Worm (Caenorhabditis elegans) whole organism, young adult: ENCODE results near the gene gspd-1.

Experiments used
- C17E4.6 ChIP-seq: fragments of 200-800 bp; sonication (Bioruptor generic); IDR thresholded peaks from 2 replicates; pipeline ENCODE4 v1.3.6; 2022; ENCODE audit warnings: missing genetic modification reagents, missing genetic modification characterization, missing compliant biosample characterization
- F10E7.11 ChIP-seq: sonication (generic microtip); optimal IDR thresholded peaks from 2 replicates; lab custom pipeline; 2017; ENCODE audit warnings: mild to moderate bottlenecking, missing genetic modification characterization, moderate library complexity, missing compliant biosample characterization
- F37B4.10 ChIP-seq: fragments of 200-800 bp; sonication (Bioruptor generic); IDR thresholded peaks from 2 replicates; pipeline ENCODE4 v1.3.6; 2022; ENCODE audit warnings: missing genetic modification characterization, missing compliant biosample characterization
- F52B5.7 ChIP-seq: sonication (generic microtip); optimal IDR thresholded peaks from 2 replicates; lab custom pipeline; 2016; ENCODE audit warnings: mild to moderate bottlenecking, missing genetic modification characterization, missing compliant biosample characterization
- F55B11.4 ChIP-seq: sonication (generic microtip); optimal IDR thresholded peaks from 2 replicates; lab custom pipeline; 2016; ENCODE audit warnings: missing compliant biosample characterization, missing genetic modification characterization, borderline replicate concordance; ENCODE audit not compliant: insufficient read depth
- Y67H2A.10 ChIP-seq: fragments of 200-800 bp; sonication (Bioruptor generic); conservative IDR thresholded peaks from 2 replicates; pipeline ENCODE4 v1.3.6; 2022; ENCODE audit warnings: missing genetic modification reagents, missing genetic modification characterization, missing compliant biosample characterization
- Y79H2A.3 ChIP-seq: fragments of 200-800 bp; sonication (Bioruptor generic); conservative IDR thresholded peaks from 2 replicates; pipeline ENCODE4 v1.3.6; 2022; ENCODE audit warnings: missing genetic modification reagents, missing genetic modification characterization, missing compliant biosample characterization
- akir-1 ChIP-seq: fragments of 200-800 bp; sonication (Bioruptor generic); optimal IDR thresholded peaks from 2 replicates; lab custom pipeline; 2018; ENCODE audit warnings: mild to moderate bottlenecking, missing genetic modification characterization, moderate library complexity, missing compliant biosample characterization
- aptf-2 ChIP-seq: fragments of 200-800 bp; sonication (Bioruptor generic); conservative IDR thresholded peaks from 2 replicates; pipeline ENCODE4 v1.3.6; 2022; ENCODE audit warnings: missing genetic modification reagents, missing genetic modification characterization, missing compliant biosample characterization
- aptf-3 ChIP-seq: fragments of 200-800 bp; sonication (Bioruptor generic); IDR thresholded peaks from 2 replicates; pipeline ENCODE4 v1.3.6; 2022; ENCODE audit warnings: missing genetic modification characterization, missing compliant biosample characterization
- atf-7 ChIP-seq: sonication (generic microtip); optimal IDR thresholded peaks from 2 replicates; lab custom pipeline; 2017; ENCODE audit warnings: mild to moderate bottlenecking, missing genetic modification characterization, missing compliant biosample characterization
- attf-3 ChIP-seq: fragments of 200-800 bp; sonication (Bioruptor generic); conservative IDR thresholded peaks from 2 replicates; pipeline ENCODE4 v1.3.6; 2022; ENCODE audit warnings: missing genetic modification reagents, missing genetic modification characterization, missing compliant biosample characterization
- attf-6 ChIP-seq: fragments of 200-800 bp; sonication (Bioruptor generic); IDR thresholded peaks from 2 replicates; pipeline ENCODE4 v1.3.6; 2022; ENCODE audit warnings: missing genetic modification reagents, missing genetic modification characterization, missing compliant biosample characterization
- ceh-40 ChIP-seq: fragments of 200-800 bp; sonication (Bioruptor generic); IDR thresholded peaks from 2 replicates; pipeline ENCODE4 v1.3.6; 2022; ENCODE audit warnings: missing genetic modification characterization, missing compliant biosample characterization
- ceh-58 ChIP-seq: fragments of 200-800 bp; sonication (Bioruptor generic); IDR thresholded peaks from 2 replicates; pipeline ENCODE4 v1.3.6; 2022; ENCODE audit warnings: missing genetic modification characterization, missing compliant biosample characterization
- chd-7 ChIP-seq: sonication (generic microtip); optimal IDR thresholded peaks from 2 replicates; lab custom pipeline; 2016; ENCODE audit warnings: mild to moderate bottlenecking, missing genetic modification characterization, moderate library complexity, missing compliant biosample characterization
- dpff-1 ChIP-seq: sonication (generic microtip); optimal IDR thresholded peaks from 2 replicates; lab custom pipeline; 2017; ENCODE audit warnings: mild to moderate bottlenecking, missing genetic modification characterization, missing compliant biosample characterization
- egrh-3 ChIP-seq: fragments of 200-800 bp; sonication (Bioruptor generic); IDR thresholded peaks from 2 replicates; pipeline ENCODE4 v1.3.6; 2022; ENCODE audit warnings: missing genetic modification reagents, missing genetic modification characterization, missing compliant biosample characterization
- fkh-3 ChIP-seq: sonication (generic microtip); optimal IDR thresholded peaks from 2 replicates; lab custom pipeline; 2016; ENCODE audit warnings: mild to moderate bottlenecking, missing genetic modification characterization, missing compliant biosample characterization
- him-1 ChIP-seq: sonication (generic microtip); optimal IDR thresholded peaks from 2 replicates; lab custom pipeline; 2016; ENCODE audit warnings: missing genotype, missing genetic modification reagents, missing genetic modification characterization, missing compliant biosample characterization
- hmg-1.2 ChIP-seq: fragments of 200-800 bp; sonication (Bioruptor generic); IDR thresholded peaks from 2 replicates; pipeline ENCODE4 v1.3.6; 2022; ENCODE audit warnings: missing genetic modification reagents, missing genetic modification characterization, missing compliant biosample characterization
- hsf-1 ChIP-seq: fragments of 200-800 bp; sonication (Bioruptor generic); IDR thresholded peaks from 2 replicates; pipeline ENCODE4 v1.3.6; 2022; ENCODE audit warnings: missing genetic modification reagents, missing genetic modification characterization, missing compliant biosample characterization
- let-526 ChIP-seq: fragments of 200-800 bp; sonication (Bioruptor generic); IDR thresholded peaks from 2 replicates; pipeline ENCODE4 v1.3.6; 2022; ENCODE audit warnings: missing genetic modification reagents, missing genetic modification characterization, missing compliant biosample characterization
- lin-26 ChIP-seq: fragments of 200-800 bp; sonication (Bioruptor generic); IDR thresholded peaks from 2 replicates; pipeline ENCODE4 v1.3.6; 2022; ENCODE audit warnings: missing genetic modification reagents, missing genetic modification characterization, missing compliant biosample characterization
- lsl-1 ChIP-seq: fragments of 200-800 bp; sonication (Bioruptor generic); optimal IDR thresholded peaks from 2 replicates; lab custom pipeline; 2018; ENCODE audit warnings: mild to moderate bottlenecking, missing genetic modification characterization, moderate library complexity, missing compliant biosample characterization
- lsy-27 ChIP-seq: sonication (generic microtip); optimal IDR thresholded peaks from 2 replicates; lab custom pipeline; 2017; ENCODE audit warnings: missing genetic modification characterization, mild to moderate bottlenecking, missing compliant biosample characterization, antibody characterized with exemption, missing genotype, borderline replicate concordance; ENCODE audit not compliant: insufficient read depth
- madf-3 ChIP-seq: fragments of 200-800 bp; sonication (Bioruptor generic); IDR thresholded peaks from 2 replicates; pipeline ENCODE4 v1.3.6; 2022; ENCODE audit warnings: missing genetic modification reagents, missing genetic modification characterization, missing compliant biosample characterization
- madf-6 ChIP-seq: fragments of 200-800 bp; sonication (Bioruptor generic); IDR thresholded peaks from 2 replicates; pipeline ENCODE4 v1.3.6; 2022; ENCODE audit warnings: missing genetic modification reagents, missing genetic modification characterization, missing compliant biosample characterization
- nfya-2 ChIP-seq: fragments of 200-800 bp; sonication (Bioruptor generic); IDR thresholded peaks from 2 replicates; pipeline ENCODE4 v1.3.6; 2022; ENCODE audit warnings: missing genetic modification reagents, missing genetic modification characterization, missing compliant biosample characterization
- nfyb-1 ChIP-seq: fragments of 200-800 bp; sonication (Bioruptor generic); IDR thresholded peaks from 2 replicates; pipeline ENCODE4 v1.3.6; 2022; ENCODE audit warnings: missing genetic modification reagents, missing genetic modification characterization, missing compliant biosample characterization
- nhr-27 ChIP-seq: fragments of 200-800 bp; sonication (Bioruptor generic); optimal IDR thresholded peaks from 2 replicates; lab custom pipeline; 2018; ENCODE audit warnings: mild to moderate bottlenecking, missing genetic modification characterization, moderate library complexity, missing compliant biosample characterization
- rec-8 ChIP-seq, 2 experiments: sonication (generic microtip); optimal IDR thresholded peaks; 2 replicates each; lab custom pipeline; 2016; ENCODE audit warnings: mild to moderate bottlenecking in 2 of 2, missing genetic modification characterization in 2 of 2, missing genetic modification reagents in 2 of 2, missing genotype in 2 of 2, missing biosample characterization in 1 of 2, missing compliant biosample characterization in 1 of 2, moderate library complexity in 1 of 2
- snpc-3.4 ChIP-seq: sonication (generic microtip); optimal IDR thresholded peaks from 2 replicates; lab custom pipeline; 2017; ENCODE audit warnings: missing genetic modification characterization, mild to moderate bottlenecking, missing compliant biosample characterization, antibody characterized with exemption, moderate library complexity, missing genotype, missing genetic modification reagents
- sptf-2 ChIP-seq: fragments of 200-800 bp; sonication (Bioruptor generic); optimal IDR thresholded peaks from 2 replicates; lab custom pipeline; 2018; ENCODE audit warnings: mild to moderate bottlenecking, missing genetic modification characterization, missing compliant biosample characterization
- xnd-1 ChIP-seq: sonication (generic microtip); optimal IDR thresholded peaks from 2 replicates; lab custom pipeline; 2016; ENCODE audit warnings: missing genotype, missing genetic modification reagents, missing genetic modification characterization, missing compliant biosample characterization
- ztf-26 ChIP-seq: sonication (generic microtip); optimal IDR thresholded peaks from 2 replicates; lab custom pipeline; 2017; ENCODE audit warnings: missing genetic modification characterization, missing compliant biosample characterization
- ztf-3 ChIP-seq: fragments of 200-800 bp; sonication (Bioruptor generic); optimal IDR thresholded peaks from 2 replicates; lab custom pipeline; 2018; ENCODE audit warnings: mild to moderate bottlenecking, missing genetic modification characterization, missing compliant biosample characterization

The gspd-1 gene

DNA sequence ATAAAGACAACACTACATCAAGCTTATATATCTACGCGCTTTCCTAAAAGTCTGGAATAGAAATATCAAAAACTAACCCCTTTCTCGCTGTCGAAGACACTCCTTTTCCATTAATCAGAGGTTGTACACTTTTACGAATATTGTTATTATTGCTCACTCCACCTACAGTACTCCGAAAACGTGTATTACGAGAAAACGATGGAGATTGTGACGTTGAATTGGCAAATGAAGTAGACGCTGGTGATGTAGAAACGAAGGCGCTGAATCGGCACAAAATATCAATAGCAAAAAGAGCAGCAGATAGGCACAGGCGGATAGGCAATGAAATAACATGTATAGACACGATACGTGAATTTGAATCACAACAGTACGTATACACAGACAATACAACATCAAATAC lies 27.1 kb downstream of the gspd-1 start:
- TF ChIP-seq F52B5.7 (tag; lab: Kevin White, UChicago) (no peak), madf-3 (GFP tag; lab: Robert Waterston, UW) (no peak), nfya-2 (no peak), akir-1 (GFP tag; lab: Kevin White, UChicago) (no peak), attf-6 (GFP tag; lab: Robert Waterston, UW) (no peak), aptf-2 (GFP tag; lab: Robert Waterston, UW) (no peak), lsl-1 (GFP tag; lab: Kevin White, UChicago) (no peak), ztf-3 (GFP tag; lab: Kevin White, UChicago) (no peak), rec-8 (tag; optimal IDR thresholded peaks at IDR 0.05; lab: Kevin White, UChicago) (no peak), lin-26 (no peak), F55B11.4 (tag; lab: Kevin White, UChicago) (no peak), hsf-1 (GFP tag; lab: Robert Waterston, UW) (no peak), ztf-26 (tag; lab: Kevin White, UChicago) (no peak), ceh-40 (no peak), ceh-58 (GFP tag; lab: Robert Waterston, UW) (no peak), xnd-1 (tag; lab: Kevin White, UChicago) (no peak), sptf-2 (no peak)

DNA sequence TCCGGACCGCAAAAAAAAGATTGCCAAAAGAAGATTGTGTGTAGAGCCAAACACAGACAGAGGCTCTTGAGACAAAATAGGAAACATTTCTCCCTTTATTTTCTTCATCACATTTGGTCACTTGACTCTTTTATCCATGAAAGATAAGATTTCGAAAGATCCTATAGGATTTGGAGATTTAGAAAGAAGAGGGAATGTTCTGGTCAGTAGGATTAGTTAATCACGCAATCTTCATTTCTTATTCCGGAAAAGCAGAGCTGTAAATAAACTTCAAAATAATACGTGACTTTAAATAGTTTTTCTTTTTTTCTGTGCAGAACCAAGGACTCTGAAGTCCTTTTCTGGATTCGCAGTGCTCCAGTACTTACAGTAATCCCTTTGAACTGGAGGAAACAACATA lies 30.1 kb downstream of the gspd-1 start:
- no peak for TF ChIP-seq Y67H2A.10 (GFP tag; lab: Robert Waterston, UW)
- no peak for TF ChIP-seq C17E4.6 (GFP tag; lab: Robert Waterston, UW)
- TF ChIP-seq hmg-1.2 (GFP tag; lab: Robert Waterston, UW), result no peak
- TF ChIP-seq let-526 (GFP tag; lab: Robert Waterston, UW), result no peak
- no peak for TF ChIP-seq fkh-3 (tag; lab: Kevin White, UChicago)
- no peak for TF ChIP-seq nfyb-1 (GFP tag; lab: Robert Waterston, UW)
- TF ChIP-seq attf-6 (GFP tag; lab: Robert Waterston, UW), result no peak
- no peak for TF ChIP-seq nhr-27 (tag; lab: Kevin White, UChicago)
- TF ChIP-seq snpc-3.4 (tag; lab: Kevin White, UChicago), result no peak
- TF ChIP-seq atf-7 (tag; lab: Kevin White, UChicago), result no peak
- TF ChIP-seq lsy-27 (tag; lab: Kevin White, UChicago), result no peak
- no peak for TF ChIP-seq egrh-3 (GFP tag; lab: Robert Waterston, UW)
- TF ChIP-seq, all 124 proteins: peak for 0

DNA sequence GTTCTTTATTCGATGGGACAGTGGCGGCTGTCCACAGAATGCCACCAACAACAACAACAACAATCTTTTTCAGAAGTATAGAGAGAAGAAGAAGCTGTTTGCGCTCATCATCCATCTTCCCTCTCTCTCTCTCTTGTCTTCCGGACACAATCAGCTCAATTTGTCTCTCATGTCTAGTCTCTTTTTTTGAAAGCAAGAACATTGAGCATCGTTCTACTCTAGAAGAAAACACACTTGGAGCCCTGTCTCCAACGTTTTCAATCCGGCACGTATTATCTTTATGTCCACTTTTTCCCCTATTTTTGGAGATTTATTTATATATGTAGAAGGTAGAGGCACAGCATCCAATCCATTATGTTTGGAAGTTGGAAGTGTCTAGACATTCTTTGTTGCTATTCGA lies 31.6 kb downstream of the gspd-1 start:
- TF ChIP-seq ceh-40 (no peak), him-1 (tag; lab: Kevin White, UChicago) (no peak), aptf-3 (GFP tag; lab: Robert Waterston, UW) (no peak), sptf-2 (no peak), chd-7 (tag; lab: Kevin White, UChicago) (no peak), Y79H2A.3 (GFP tag; lab: Robert Waterston, UW) (no peak), atf-7 (tag; lab: Kevin White, UChicago) (no peak), attf-3 (GFP tag; lab: Robert Waterston, UW) (no peak), egrh-3 (GFP tag; lab: Robert Waterston, UW) (no peak), F10E7.11 (tag; lab: Kevin White, UChicago) (no peak), F37B4.10 (GFP tag; lab: Robert Waterston, UW) (no peak), madf-6 (GFP tag; lab: Robert Waterston, UW) (no peak), dpff-1 (tag; lab: Kevin White, UChicago) (no peak)
